Fruit fly (Drosophila melanogaster) whole organism, wandering third instar larva: ENCODE measurements around the gene CG12056.

Source experiments
- Abd-B ChIP-seq: fragments of >200 bp; optimal IDR thresholded peaks from 2 replicates; lab custom pipeline; 2017; ENCODE audit warnings: missing biosample characterization, missing genetic modification characterization
- CG9705 ChIP-seq: fragments of 200-800 bp; sonication (Bioruptor generic); optimal IDR thresholded peaks from 2 replicates; lab custom pipeline; 2018; ENCODE audit warnings: missing biosample characterization, mild to moderate bottlenecking, missing genetic modification characterization
- CrebA ChIP-seq: fragments of 200-800 bp; sonication (Bioruptor generic); optimal IDR thresholded peaks from 2 replicates; lab custom pipeline; 2016; ENCODE audit warnings: missing biosample characterization, mild to moderate bottlenecking, missing genetic modification characterization, borderline replicate concordance
- Dfd ChIP-seq: fragments of >200 bp; optimal IDR thresholded peaks from 2 replicates; lab custom pipeline; 2017; ENCODE audit warnings: missing biosample characterization, missing genetic modification characterization
- Dif ChIP-seq: fragments of 200-275, 200-300 bp; sonication (Bioruptor generic); optimal IDR thresholded peaks from 2 replicates; lab custom pipeline; 2018; ENCODE audit warnings: missing biosample characterization, missing genetic modification characterization; ENCODE audit not compliant: partially characterized antibody
- GATAd ChIP-seq: sonication (Bioruptor generic); optimal IDR thresholded peaks from 2 replicates; lab custom pipeline; 2016; ENCODE audit warnings: missing biosample characterization, missing genetic modification characterization
- Hnf4 ChIP-seq: fragments of 200-800 bp; sonication (Bioruptor generic); optimal IDR thresholded peaks from 2 replicates; lab custom pipeline; 2016; ENCODE audit warnings: missing biosample characterization, mild to moderate bottlenecking, missing genetic modification characterization
- Hr78 ChIP-seq: fragments of >200 bp; optimal IDR thresholded peaks from 2 replicates; lab custom pipeline; 2017; ENCODE audit warnings: missing biosample characterization, missing genetic modification characterization
- OdsH ChIP-seq: fragments of 200-800 bp; sonication (Bioruptor generic); optimal IDR thresholded peaks from 2 replicates; lab custom pipeline; 2016; ENCODE audit warnings: missing biosample characterization, mild to moderate bottlenecking, missing genetic modification characterization
- Rel ChIP-seq, 2 experiments: fragments of 200-800 bp; sonication (Bioruptor generic) in 1 of 2; optimal IDR thresholded peaks; 2 replicates in 1 of 2; 3 replicates in 1 of 2; lab custom pipeline; 2016 to 2019; ENCODE audit warnings: mild to moderate bottlenecking in 2 of 2, missing biosample characterization in 2 of 2, missing genetic modification characterization in 2 of 2, moderate library complexity in 1 of 2
- Vsx2 ChIP-seq: fragments of 200-300, 225-300 bp; sonication (Bioruptor generic); optimal IDR thresholded peaks from 2 replicates; lab custom pipeline; 2018; ENCODE audit warnings: missing biosample characterization, missing genetic modification characterization; ENCODE audit not compliant: partially characterized antibody
- dl ChIP-seq, 2 experiments: fragments of 175-275, 200-275 bp in 1 of 2; fragments of 200-275 bp in 1 of 2; sonication (Bioruptor generic); optimal IDR thresholded peaks; lab custom pipeline; 2018; ENCODE audit warnings: mild to moderate bottlenecking in 2 of 2, missing biosample characterization in 2 of 2, missing genetic modification characterization in 2 of 2, moderate library complexity in 2 of 2; ENCODE audit not compliant: partially characterized antibody in 2 of 2, insufficient read depth in 1 of 2
- dsf ChIP-seq: sonication (Bioruptor generic); optimal IDR thresholded peaks from 2 replicates; lab custom pipeline; 2016; ENCODE audit warnings: missing biosample characterization, missing genetic modification characterization, borderline replicate concordance
- foxo ChIP-seq, 2 experiments: fragments of 200-800 bp; sonication (Bioruptor generic); optimal IDR thresholded peaks; 2 replicates in 1 of 2; 3 replicates in 1 of 2; lab custom pipeline; 2016 to 2017; ENCODE audit warnings: missing biosample characterization in 2 of 2, missing genetic modification characterization in 2 of 2
- fru ChIP-seq: fragments of 200-800 bp; sonication (Bioruptor generic); optimal IDR thresholded peaks from 3 replicates; lab custom pipeline; 2016; ENCODE audit warnings: missing biosample characterization, mild to moderate bottlenecking, missing genetic modification characterization
- h ChIP-seq: fragments of 200-800 bp; sonication (Bioruptor generic); optimal IDR thresholded peaks from 3 replicates; lab custom pipeline; 2016; ENCODE audit warnings: missing biosample characterization, mild to moderate bottlenecking, missing genetic modification characterization
- jim ChIP-seq: fragments of 175-275, 200-325 bp; sonication (Bioruptor generic); optimal IDR thresholded peaks from 2 replicates; lab custom pipeline; 2016; ENCODE audit warnings: missing biosample characterization, mild to moderate bottlenecking, missing genetic modification characterization
- lola ChIP-seq: fragments of >200 bp; optimal IDR thresholded peaks from 2 replicates; lab custom pipeline; 2017; ENCODE audit warnings: missing biosample characterization, missing genetic modification characterization
- pan ChIP-seq: fragments of >200 bp; optimal IDR thresholded peaks from 2 replicates; lab custom pipeline; 2017
- rgr ChIP-seq: fragments of 200-800 bp; sonication (Bioruptor generic); optimal IDR thresholded peaks from 3 replicates; lab custom pipeline; 2016; ENCODE audit warnings: missing biosample characterization, mild to moderate bottlenecking, missing genetic modification characterization
- tai ChIP-seq: sonication (Bioruptor generic); optimal IDR thresholded peaks from 2 replicates; lab custom pipeline; 2016; ENCODE audit warnings: missing biosample characterization, missing genetic modification characterization
- woc ChIP-seq: sonication (Bioruptor generic); optimal IDR thresholded peaks from 2 replicates; lab custom pipeline; 2016; ENCODE audit warnings: missing biosample characterization, mild to moderate bottlenecking, missing genetic modification characterization

CG12056 gene

DNA sequence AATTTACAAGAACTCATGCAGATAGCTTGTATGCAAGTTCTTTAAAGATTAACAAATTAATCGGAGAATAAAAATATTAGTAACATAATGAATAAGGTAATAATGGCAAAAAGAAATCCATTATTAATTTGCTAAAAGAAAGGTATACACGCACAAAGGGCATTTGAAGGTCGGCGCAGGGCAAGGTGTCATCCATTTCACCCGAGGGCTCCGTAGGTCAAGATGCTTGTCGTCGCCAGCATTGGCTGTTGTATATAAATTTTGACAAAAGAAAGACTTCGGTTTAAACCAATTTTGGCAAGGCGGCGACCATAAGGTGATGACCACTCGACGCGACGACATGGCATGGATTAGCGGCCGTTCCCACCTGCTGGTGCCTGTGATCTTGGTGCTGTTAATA, 32.7 kb downstream of the CG12056 start, which contains the start of gene CG15370:
TSS of gene CG15370 (plus strand) at position 301 of the 400 bp plus-strand sequence.
- TF ChIP-seq Abd-B (GFP tag; lab: Kevin White, UChicago) = no peak
- TF ChIP-seq Hnf4 (GFP tag; lab: Kevin White, UChicago) = no peak
- no peak for TF ChIP-seq CrebA (GFP tag; lab: Kevin White, UChicago)
- TF ChIP-seq, all 38 proteins: peak for 0

DNA sequence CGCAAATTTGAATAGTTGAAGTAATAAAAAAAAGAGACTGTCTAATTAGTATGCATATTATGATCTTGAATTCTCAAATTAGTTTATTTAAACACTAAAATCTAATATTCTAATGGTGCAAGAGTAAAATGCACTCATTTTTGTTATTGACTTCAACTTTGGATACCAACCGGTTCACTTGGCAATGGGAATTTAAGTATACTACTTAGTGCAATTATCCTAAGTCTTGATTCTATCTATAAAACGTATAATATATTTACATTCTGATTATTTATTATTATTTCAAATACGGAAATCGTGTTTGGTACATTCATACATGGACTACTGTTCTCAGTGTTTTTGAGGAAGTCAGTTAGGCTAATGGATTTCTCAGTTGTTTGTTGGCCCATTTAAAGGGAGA, 34.4 kb downstream of the CG12056 start, which contains the start of gene Gr8a:
TSS of gene Gr8a (plus strand) at position 301 of the 400 bp plus-strand sequence.
- TF ChIP-seq tai (no peak), Dif (no peak), Dfd (GFP tag; lab: Kevin White, UChicago) (no peak), CG9705 (no peak), woc (GFP tag; lab: Kevin White, UChicago) (no peak), Hr78 (no peak), GATAd (GFP tag; lab: Kevin White, UChicago) (no peak), dl (GFP tag; optimal IDR thresholded peaks at IDR 0.05; lab: Kevin White, UChicago; ENCODE audit: insufficient read depth in 1 of 2, partially characterized antibody in 2 of 2) (no peak), dsf (GFP tag; lab: Kevin White, UChicago) (no peak), Vsx2 (GFP tag; lab: Kevin White, UChicago) (no peak), OdsH (GFP tag; lab: Kevin White, UChicago) (no peak), pan (lab: Kevin White, UChicago) (no peak), rgr (GFP tag; lab: Kevin White, UChicago) (no peak), lola (GFP tag; lab: Kevin White, UChicago) (no peak), foxo (GFP tag; optimal IDR thresholded peaks at IDR 0.05; lab: Kevin White, UChicago) (no peak), h (GFP tag; lab: Kevin White, UChicago) (no peak)

DNA sequence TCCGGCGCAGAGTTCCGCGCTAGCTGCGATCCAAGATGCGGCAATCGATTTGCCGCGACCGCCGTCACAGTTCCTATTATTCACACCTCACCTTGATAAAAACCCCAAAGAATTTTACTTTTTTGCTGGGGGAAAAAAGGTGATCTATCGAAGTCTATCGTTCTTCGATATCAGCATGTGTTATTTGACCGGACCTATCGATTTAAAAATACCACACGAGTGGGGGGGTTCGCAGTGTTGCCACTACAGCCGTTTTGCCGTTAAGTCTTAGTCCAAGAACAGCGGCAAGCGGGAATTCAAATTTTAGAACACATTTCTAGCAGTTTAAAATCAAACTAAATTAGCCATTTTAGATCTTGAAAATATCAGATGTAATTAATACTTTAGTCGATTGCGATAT, 39.7 kb downstream of the CG12056 start, which contains the start of gene CG12121:
TSS of gene CG12121 (minus strand) at position 180 of the 400 bp plus-strand sequence.
- no peak for TF ChIP-seq CrebA (GFP tag; lab: Kevin White, UChicago)
- no peak for TF ChIP-seq dl (GFP tag; optimal IDR thresholded peaks at IDR 0.05; lab: Kevin White, UChicago; ENCODE audit: insufficient read depth in 1 of 2, partially characterized antibody in 2 of 2)
- TF ChIP-seq lola (GFP tag; lab: Kevin White, UChicago) = no peak
- peak; percentile 71 for TF ChIP-seq Vsx2 (GFP tag; lab: Kevin White, UChicago)
- TF ChIP-seq h (GFP tag; lab: Kevin White, UChicago) = no peak
- TF ChIP-seq Dfd (GFP tag; lab: Kevin White, UChicago) = no peak
- TF ChIP-seq Rel (GFP tag; optimal IDR thresholded peaks at IDR 0.05; lab: Kevin White, UChicago) = no peak
- peak; percentile 94 for TF ChIP-seq Rel (tag; optimal IDR thresholded peaks at IDR 0.05; lab: Kevin White, UChicago)
- no peak for TF ChIP-seq OdsH (GFP tag; lab: Kevin White, UChicago)
- TF ChIP-seq, all 38 proteins: peak for 2

DNA sequence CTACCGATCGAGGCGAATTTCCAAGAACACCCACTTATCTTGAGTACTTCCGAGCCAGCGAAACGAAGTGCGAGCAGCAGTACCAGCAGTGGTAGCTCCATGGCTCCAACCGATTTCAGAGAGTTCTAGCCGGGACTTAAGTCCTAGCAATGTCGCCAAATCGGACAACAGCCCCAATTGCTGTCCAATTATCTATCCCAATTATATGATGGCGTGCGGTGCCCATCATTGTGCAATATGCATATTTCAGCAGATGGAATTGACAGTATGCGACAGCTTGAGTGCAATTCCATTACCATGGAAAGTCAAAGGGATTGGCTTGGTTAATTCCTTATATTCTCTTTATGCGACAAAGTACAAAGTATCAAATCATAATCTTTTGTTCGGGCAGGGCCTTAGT, 44.0 kb downstream of the CG12056 start, which contains the start of gene Ir8a:
TSS of gene Ir8a (minus strand) at position 101 of the 400 bp plus-strand sequence.
- TF ChIP-seq fru (no peak), pan (lab: Kevin White, UChicago) (no peak), Abd-B (GFP tag; lab: Kevin White, UChicago) (no peak), Hnf4 (GFP tag; lab: Kevin White, UChicago) (no peak), tai (no peak), lola (GFP tag; lab: Kevin White, UChicago) (no peak), Hr78 (no peak), jim (GFP tag; lab: Kevin White, UChicago) (no peak)
